Worm (Caenorhabditis elegans): Measurements from ENCODE around the gene apc-10.

- TF ChIP-seq Y67H2A.10 (GFP tag; conservative IDR thresholded peaks at IDR 0.05) (no peak), C06A6.2 (GFP tag; conservative IDR thresholded peaks at IDR 0.05) (no peak), ama-1 (optimal IDR thresholded peaks at IDR 0.05) (no peak), ama-1 (GFP tag; optimal IDR thresholded peaks at IDR 0.05) (no peak), F23B12.7 (tag; optimal IDR thresholded peaks at IDR 0.05; ENCODE audit: insufficient read depth) (no peak), ets-4 (GFP tag; optimal IDR thresholded peaks at IDR 0.05) (no peak), unc-62 (GFP tag; optimal IDR thresholded peaks at IDR 0.05) (no peak)
Measured at ce11 chrV:10398431-10398830, 27.7 kb downstream of the apc-10 start, which contains the start of gene ugt-2.

Measured in whole organism, young adult.